Fruit fly (Drosophila melanogaster): ENCODE measurements around the gene CG43799.

DNA sequence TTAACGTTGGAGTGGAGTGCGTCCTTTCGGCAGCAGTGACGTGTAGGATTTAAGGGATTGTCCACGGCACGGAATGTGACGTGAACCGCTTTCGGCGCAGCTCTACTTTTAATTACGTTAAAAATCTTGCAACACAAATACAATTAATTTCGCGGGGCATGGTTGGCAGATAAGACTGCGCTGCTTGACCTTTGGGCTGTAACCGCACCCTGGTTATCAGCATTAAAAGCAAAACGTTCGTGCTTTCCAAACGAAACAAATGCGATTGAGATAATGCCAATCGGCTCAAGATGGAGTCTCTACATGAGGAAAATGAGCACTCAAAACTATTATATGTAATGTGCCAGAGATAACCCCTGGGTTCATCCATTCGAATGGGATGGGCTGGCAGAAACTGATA, 14.0 kb upstream of the CG43799 start:
- TF ChIP-seq eg (GFP tag; IDR thresholded peaks at IDR 0.05) (no peak), Eip93F (GFP tag; optimal IDR thresholded peaks at IDR 0.05) (no peak), pdm3 (GFP tag; optimal IDR thresholded peaks at IDR 0.05) (no peak), spab (GFP tag; optimal IDR thresholded peaks at IDR 0.05) (no peak), fkh (GFP tag; optimal IDR thresholded peaks at IDR 0.05) (no peak), Lpt (GFP tag; optimal IDR thresholded peaks at IDR 0.05) (no peak), vri (GFP tag; optimal IDR thresholded peaks at IDR 0.05) (no peak), CG10669 (GFP tag; optimal IDR thresholded peaks at IDR 0.05) (no peak), CG11902 (GFP tag; optimal IDR thresholded peaks at IDR 0.05) (no peak), Sox14 (GFP tag; optimal IDR thresholded peaks at IDR 0.05) (no peak), CG6163 (GFP tag; IDR thresholded peaks at IDR 0.05) (no peak), Gug (GFP tag; IDR thresholded peaks at IDR 0.05) (no peak), Smox (GFP tag; optimal IDR thresholded peaks at IDR 0.05) (no peak), fd59A (GFP tag; optimal IDR thresholded peaks at IDR 0.05) (no peak)
